Fruit fly (Drosophila melanogaster): Measurements from ENCODE around the gene OXA1L.

OXA1L gene

dm6 chr3L:10857515-10858023 lies 28.7 kb downstream of the OXA1L start:
- peak; percentile 7 for TF ChIP-seq slp2 (GFP tag; optimal IDR thresholded peaks at IDR 0.05)
- no peak for TF ChIP-seq slou (GFP tag; optimal IDR thresholded peaks at IDR 0.05)
- no peak; the same call in 1 of the 2 replicates for TF ChIP-seq CG31441 (GFP tag; IDR thresholded peaks at IDR 0.05)
- no peak for TF ChIP-seq org-1 (GFP tag; optimal IDR thresholded peaks at IDR 0.05)
- TF ChIP-seq CG14965 (GFP tag; optimal IDR thresholded peaks at IDR 0.05; ENCODE audit: borderline replicate concordance) = no peak
- peak; percentile 56 for TF ChIP-seq CG34376 (GFP tag; optimal IDR thresholded peaks at IDR 0.05)
- peak; percentile 37; the same call in 1 of the 2 replicates for TF ChIP-seq E2f1 (GFP tag; IDR thresholded peaks at IDR 0.05)
- TF ChIP-seq Vsx1 (GFP tag; optimal IDR thresholded peaks at IDR 0.05) = no peak
- no peak for TF ChIP-seq CG10979 (tag; optimal IDR thresholded peaks at IDR 0.05)
- no peak; the same call in 2 of the 3 replicates for TF ChIP-seq B-H1 (GFP tag; IDR thresholded peaks at IDR 0.05)
- peak; percentile 28; the same call in 1 of the 3 replicates for TF ChIP-seq CG7963 (GFP tag; IDR thresholded peaks at IDR 0.05; ENCODE audit: partially characterized antibody)
- peak; percentile 55; the same call in 1 of the 2 replicates for TF ChIP-seq CG32532 (GFP tag; IDR thresholded peaks at IDR 0.05)
- peak; percentile 51 for TF ChIP-seq Fer1 (GFP tag; optimal IDR thresholded peaks at IDR 0.05)
- TF ChIP-seq zfh2 (GFP tag; optimal IDR thresholded peaks at IDR 0.05) = peak; percentile 17
- peak; percentile 63 for TF ChIP-seq nom (GFP tag; optimal IDR thresholded peaks at IDR 0.05)
- peak; percentile 3 for TF ChIP-seq ems (GFP tag; optimal IDR thresholded peaks at IDR 0.05)
- TF ChIP-seq CG8478 (optimal IDR thresholded peaks at IDR 0.05) = no peak
- no peak for TF ChIP-seq cas (GFP tag; IDR thresholded peaks at IDR 0.05)
- peak; percentile 30 for TF ChIP-seq btn (GFP tag; optimal IDR thresholded peaks at IDR 0.05)
- peak; percentile 7 for TF ChIP-seq zf30C (GFP tag; optimal IDR thresholded peaks at IDR 0.05)
- no peak for TF ChIP-seq maf-S (GFP tag; optimal IDR thresholded peaks at IDR 0.05)
- peak; percentile 46 for TF ChIP-seq CG16863 (GFP tag; optimal IDR thresholded peaks at IDR 0.05)
- peak; percentile 33 for TF ChIP-seq CG3838 (GFP tag; optimal IDR thresholded peaks at IDR 0.05)
- TF ChIP-seq cad (GFP tag; optimal IDR thresholded peaks at IDR 0.05) = peak; percentile 58
- TF ChIP-seq ase (GFP tag; IDR thresholded peaks at IDR 0.05) = 0 out of 3 replicates have a peak, but pooled peaks have one; percentile 25
- TF ChIP-seq pum (GFP tag; optimal IDR thresholded peaks at IDR 0.05) = no peak
- TF ChIP-seq abd-A (tag; optimal IDR thresholded peaks at IDR 0.05) = peak; percentile 100
- no peak for TF ChIP-seq emc (GFP tag; optimal IDR thresholded peaks at IDR 0.05)
- no peak for TF ChIP-seq Aef1 (GFP tag; IDR thresholded peaks at IDR 0.05)
- peak; percentile 46 for TF ChIP-seq chn (GFP tag; optimal IDR thresholded peaks at IDR 0.05)
- TF ChIP-seq Ravus (GFP tag; IDR thresholded peaks at IDR 0.05) = no peak
- TF ChIP-seq Xrp1 (GFP tag; IDR thresholded peaks at IDR 0.05) = no peak
- TF ChIP-seq fru (optimal IDR thresholded peaks at IDR 0.05) = no peak
- TF ChIP-seq CG13287 (GFP tag; IDR thresholded peaks at IDR 0.05; ENCODE audit: partially characterized antibody) = peak; percentile 48
- no peak for TF ChIP-seq Hr39 (optimal IDR thresholded peaks at IDR 0.05)
- TF ChIP-seq CG13296 (GFP tag; optimal IDR thresholded peaks at IDR 0.05) = peak; percentile 43
- no peak for TF ChIP-seq sc (optimal IDR thresholded peaks at IDR 0.05)
- TF ChIP-seq sc (GFP tag; optimal IDR thresholded peaks at IDR 0.05) = no peak
- no peak for TF ChIP-seq CG1602 (GFP tag; optimal IDR thresholded peaks at IDR 0.05)
- TF ChIP-seq CG17829 (tag; optimal IDR thresholded peaks at IDR 0.05) = peak; percentile 70
- TF ChIP-seq CG16815 (GFP tag; optimal IDR thresholded peaks at IDR 0.05) = no peak
- TF ChIP-seq CG34422 (GFP tag; IDR thresholded peaks at IDR 0.05) = peak; percentile 75; the same call in 1 of the 3 replicates
- no peak for TF ChIP-seq CG30431 (GFP tag; optimal IDR thresholded peaks at IDR 0.05)
- TF ChIP-seq aop (GFP tag; IDR thresholded peaks at IDR 0.05) = peak; percentile 65; the same call in 1 of the 2 replicates
- TF ChIP-seq crp (GFP tag; optimal IDR thresholded peaks at IDR 0.05) = peak in 1 of 2 experiments; percentile 8
- TF ChIP-seq Neu2 (GFP tag; optimal IDR thresholded peaks at IDR 0.05; ENCODE audit: borderline replicate concordance) = no peak
- no peak for TF ChIP-seq ara (GFP tag; IDR thresholded peaks at IDR 0.05)
- TF ChIP-seq al (GFP tag; IDR thresholded peaks at IDR 0.05) = no peak
- TF ChIP-seq dati (GFP tag; IDR thresholded peaks at IDR 0.05) = no peak
- TF ChIP-seq Mrtf (GFP tag; IDR thresholded peaks at IDR 0.05) = no peak
- 0 out of 2 replicates have a peak, but pooled peaks have one; percentile 45 for TF ChIP-seq CG16779 (GFP tag; IDR thresholded peaks at IDR 0.05)
- no peak for TF ChIP-seq BEAF-32 (GFP tag; optimal IDR thresholded peaks at IDR 0.05)
